Worm (Caenorhabditis elegans): Measurements from ENCODE around the gene C18B2.3.

The C18B2.3 gene

DNA sequence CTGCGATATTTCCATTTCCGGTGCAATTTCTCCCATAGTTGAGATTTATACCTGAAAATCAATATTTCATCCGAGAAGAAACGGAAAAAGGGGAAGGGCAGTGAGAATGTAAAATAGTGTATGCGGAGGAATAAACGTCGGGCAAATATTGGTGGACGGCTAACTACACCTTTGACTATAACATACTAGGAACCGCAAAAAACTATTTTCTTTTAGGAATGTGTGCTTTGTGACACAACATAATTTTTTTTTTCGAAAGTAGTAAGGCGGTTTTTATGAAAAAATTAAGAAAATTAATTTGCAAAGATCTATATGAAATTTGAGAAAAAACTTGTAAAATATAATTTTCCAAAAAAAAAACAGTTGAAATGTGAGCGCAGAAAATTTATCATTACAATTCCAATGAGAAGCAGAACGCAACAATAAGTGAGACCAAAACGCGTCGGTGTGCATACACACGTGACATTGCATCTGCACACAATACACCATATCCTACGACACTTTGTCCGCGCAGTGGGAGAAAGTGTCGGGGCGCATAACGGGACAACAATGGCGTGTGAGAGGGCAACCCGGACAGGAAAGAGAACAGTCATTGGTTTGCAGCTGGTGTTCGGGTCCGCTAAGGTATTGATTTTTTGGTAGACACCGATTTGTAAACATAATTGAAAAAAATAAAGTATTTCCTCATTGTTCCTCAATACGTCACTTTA lies 48.6 kb downstream of the C18B2.3 start, which contains the start of the genes sax-1 and R11G1.2 (continued):
- TF ChIP-seq mep-1 (tag; optimal IDR thresholded peaks at IDR 0.05) (peak; percentile 77), unc-62 (GFP tag; optimal IDR thresholded peaks at IDR 0.05 in 1 of 2) (peak in 1 of 2 experiments; percentile 35), unc-62 (tag; optimal IDR thresholded peaks at IDR 0.05) (no peak), attf-4 (tag; optimal IDR thresholded peaks at IDR 0.05) (no peak), mxl-2 (GFP tag; conservative IDR thresholded peaks at IDR 0.05) (no peak), aha-1 (tag) (peak; percentile 9), D1046.2 (GFP tag; IDR thresholded peaks at IDR 0.05) (no peak), nhr-77 (tag; optimal IDR thresholded peaks at IDR 0.05) (no peak), F49E8.2 (tag; optimal IDR thresholded peaks at IDR 0.05; ENCODE audit: borderline replicate concordance) (no peak), saeg-2 (GFP tag; IDR thresholded peaks at IDR 0.05) (no peak), nhr-6 (tag; optimal IDR thresholded peaks at IDR 0.05) (peak; percentile 34), lin-13 (GFP tag; optimal IDR thresholded peaks at IDR 0.05) (no peak), daf-16 (GFP tag; optimal IDR thresholded peaks at IDR 0.05) (no peak), daf-16 (tag; optimal IDR thresholded peaks at IDR 0.05) (no peak), nhr-48 (tag; optimal IDR thresholded peaks at IDR 0.05) (peak; percentile 29), dmd-6 (GFP tag; IDR thresholded peaks at IDR 0.05) (peak; percentile 55), sdz-12 (GFP tag; optimal IDR thresholded peaks at IDR 0.05) (no peak), hmg-1.1 (GFP tag; IDR thresholded peaks at IDR 0.05) (peak; percentile 68), Y5F2A.4 (GFP tag; optimal IDR thresholded peaks at IDR 0.05) (no peak), lin-1 (GFP tag; IDR thresholded peaks at IDR 0.05) (no peak), unc-130 (GFP tag; optimal IDR thresholded peaks at IDR 0.05) (no peak)
